Worm (Caenorhabditis elegans) whole organism, L3 larva: ENCODE measurements around the gene C54G7.1.

Experiments
- ZK546.5 ChIP-seq: sonication (generic microtip); optimal IDR thresholded peaks from 2 replicates; lab custom pipeline; 2017; ENCODE audit warnings: missing biosample characterization, missing genetic modification characterization
- ceh-16 ChIP-seq: sonication (generic microtip); optimal IDR thresholded peaks from 2 replicates; lab custom pipeline; 2017; ENCODE audit warnings: missing biosample characterization, missing genetic modification characterization
- elt-1 ChIP-seq: fragments of 150-350 bp; optimal IDR thresholded peaks from 2 replicates; lab custom pipeline; 2014; ENCODE audit warnings: missing biosample characterization, missing genetic modification characterization
- elt-3 ChIP-seq, 3 experiments: fragments of 150-350 bp in 1 of 3; sonication (generic microtip) in 2 of 3; optimal IDR thresholded peaks; 2 replicates in 2 of 3; 4 replicates in 1 of 3; lab custom pipeline; 2014 to 2017; ENCODE audit warnings: missing biosample characterization in 3 of 3, missing genetic modification characterization in 3 of 3
- fkh-10 ChIP-seq: sonication (generic microtip); optimal IDR thresholded peaks from 2 replicates; lab custom pipeline; 2017; ENCODE audit warnings: missing biosample characterization, missing genetic modification reagents, missing genetic modification characterization
- jun-1 ChIP-seq: fragments of 150-350 bp; optimal IDR thresholded peaks from 2 replicates; lab custom pipeline; 2014; ENCODE audit warnings: missing biosample characterization, missing genetic modification reagents, missing genetic modification characterization
- lin-39 ChIP-seq: fragments of 150-350 bp; optimal IDR thresholded peaks from 2 replicates; lab custom pipeline; 2018; ENCODE audit warnings: missing biosample characterization, missing genetic modification reagents, missing genetic modification characterization
- mdl-1 ChIP-seq: fragments of 150-350 bp; optimal IDR thresholded peaks from 2 replicates; lab custom pipeline; 2014; ENCODE audit warnings: missing biosample characterization, missing genetic modification characterization
- nhr-76 ChIP-seq: fragments of 150-350 bp; sonication (generic microtip); optimal IDR thresholded peaks from 5 replicates; lab custom pipeline; 2014; ENCODE audit warnings: missing biosample characterization, missing genetic modification characterization
- snpc-4 ChIP-seq: fragments of 150-350 bp; optimal IDR thresholded peaks from 2 replicates; lab custom pipeline; 2014; ENCODE audit warnings: missing biosample characterization, missing genetic modification characterization
- unc-62 ChIP-seq: fragments of 150-350 bp; sonication (generic microtip); optimal IDR thresholded peaks from 4 replicates; lab custom pipeline; 2014; ENCODE audit warnings: missing biosample characterization, missing genetic modification reagents, missing genetic modification characterization
- zag-1 ChIP-seq: fragments of 150-350 bp; optimal IDR thresholded peaks from 2 replicates; lab custom pipeline; 2014; ENCODE audit warnings: missing biosample characterization, missing genetic modification characterization
- ztf-11 ChIP-seq: fragments of 150-350 bp; optimal IDR thresholded peaks from 2 replicates; lab custom pipeline; 2014; ENCODE audit warnings: missing biosample characterization, missing genetic modification characterization

- TF ChIP-seq unc-62 (no peak), zag-1 (tag; lab: Kevin White, UChicago) (no peak), jun-1 (no peak), elt-1 (tag; lab: Kevin White, UChicago) (no peak), snpc-4 (tag; lab: Kevin White, UChicago) (no peak), ZK546.5 (tag; lab: Kevin White, UChicago) (no peak), ceh-16 (tag; lab: Kevin White, UChicago) (no peak), elt-3 (tag; optimal IDR thresholded peaks at IDR 0.05; lab: Kevin White, UChicago) (no peak), mdl-1 (tag; lab: Kevin White, UChicago) (no peak), fkh-10 (GFP tag; lab: Kevin White, UChicago) (no peak), ztf-11 (tag; lab: Kevin White, UChicago) (no peak), lin-39 (tag; lab: Kevin White, UChicago) (no peak), nhr-76 (tag; lab: Kevin White, UChicago) (no peak)
Observed at ce11 chrX:5555055-5555629, 11.4 kb downstream of the C54G7.1 start.
